Worm (Caenorhabditis elegans): Measurements from ENCODE around the gene srw-36.
A peak's percentile ranks its signal among the peaks of the same experiment; 100 is the strongest.

Gene srw-36

DNA sequence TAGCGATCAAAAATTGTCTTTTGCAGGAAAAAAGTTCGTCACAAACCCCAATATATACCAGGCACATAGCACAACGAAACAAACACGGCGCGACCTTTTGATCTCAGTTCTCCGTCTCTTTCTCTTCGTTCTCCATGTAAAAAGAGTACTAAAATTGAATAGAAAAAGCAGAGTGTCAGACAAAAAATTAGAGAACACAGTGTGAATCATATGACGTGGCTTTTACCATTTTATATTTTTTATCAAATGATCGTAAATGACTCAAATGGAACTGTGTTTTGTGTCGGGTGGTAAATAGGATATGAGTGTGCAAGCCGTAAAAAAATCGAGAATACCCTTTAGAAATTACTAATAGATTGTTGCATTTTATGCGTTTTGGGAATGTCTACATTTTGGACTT is 43.0 kb downstream of the srw-36 start (continued):
- TF ChIP-seq snpc-4 (GFP tag; optimal IDR thresholded peaks at IDR 0.05) (no peak), snpc-4 (tag; optimal IDR thresholded peaks at IDR 0.05) (peak in 2 of 4 experiments; percentile 38 to 46), atf-7 (tag; optimal IDR thresholded peaks at IDR 0.05) (peak; percentile 14), F10E7.11 (tag; optimal IDR thresholded peaks at IDR 0.05) (no peak), ceh-58 (GFP tag; IDR thresholded peaks at IDR 0.05) (no peak), nfyb-1 (GFP tag; IDR thresholded peaks at IDR 0.05) (no peak), nhr-80 (tag; optimal IDR thresholded peaks at IDR 0.05) (peak; percentile 88), ccch-3 (GFP tag; optimal IDR thresholded peaks at IDR 0.05) (no peak), rcor-1 (GFP tag; IDR thresholded peaks at IDR 0.05) (no peak), F39B2.1 (GFP tag; IDR thresholded peaks at IDR 0.05) (no peak), madf-8 (GFP tag; conservative IDR thresholded peaks at IDR 0.05) (no peak), sea-2 (GFP tag; IDR thresholded peaks at IDR 0.05) (no peak), lag-1 (GFP tag; IDR thresholded peaks at IDR 0.05) (no peak), ets-4 (GFP tag; optimal IDR thresholded peaks at IDR 0.05) (no peak), attf-6 (GFP tag; IDR thresholded peaks at IDR 0.05) (no peak), ceh-27 (GFP tag; optimal IDR thresholded peaks at IDR 0.05) (no peak), ekl-4 (GFP tag; IDR thresholded peaks at IDR 0.05) (no peak), dpff-1 (tag; optimal IDR thresholded peaks at IDR 0.05) (no peak), ztf-3 (GFP tag; optimal IDR thresholded peaks at IDR 0.05) (no peak), unc-62 (GFP tag; optimal IDR thresholded peaks at IDR 0.05) (no peak), dpl-1 (GFP tag; optimal IDR thresholded peaks at IDR 0.05) (no peak)

ce11 chrV:16726915-16727314 is 43.9 kb downstream of the srw-36 start, which contains the start of gene T25E12.14:
Gene T25E12.14, plus strand, starts transcription at chrV:16727215.
- TF ChIP-seq ztf-25 (GFP tag; IDR thresholded peaks at IDR 0.05) (no peak), ekl-4 (GFP tag; IDR thresholded peaks at IDR 0.05) (no peak), B0261.1 (tag; optimal IDR thresholded peaks at IDR 0.05) (no peak), mel-28 (tag; optimal IDR thresholded peaks at IDR 0.05; ENCODE audit: borderline replicate concordance) (no peak), rec-8 (tag; optimal IDR thresholded peaks at IDR 0.05) (no peak), Y79H2A.3 (GFP tag; conservative IDR thresholded peaks at IDR 0.05) (no peak), C06A6.2 (GFP tag; conservative IDR thresholded peaks at IDR 0.05) (no peak), chd-7 (tag; optimal IDR thresholded peaks at IDR 0.05) (no peak), rcor-1 (GFP tag; IDR thresholded peaks at IDR 0.05) (no peak), lin-40 (tag; optimal IDR thresholded peaks at IDR 0.05) (no peak), ztf-3 (GFP tag; optimal IDR thresholded peaks at IDR 0.05) (no peak), cebp-1 (GFP tag; IDR thresholded peaks at IDR 0.05) (no peak), cebp-1 (tag; optimal IDR thresholded peaks at IDR 0.05) (no peak), ztf-18 (tag; optimal IDR thresholded peaks at IDR 0.05) (no peak), nhr-120 (GFP tag; IDR thresholded peaks at IDR 0.05) (no peak), atf-7 (tag; optimal IDR thresholded peaks at IDR 0.05) (no peak), nfyb-1 (GFP tag; IDR thresholded peaks at IDR 0.05) (no peak), ccch-3 (GFP tag; optimal IDR thresholded peaks at IDR 0.05) (no peak), B0019.2 (GFP tag; conservative IDR thresholded peaks at IDR 0.05) (no peak), mxl-1 (tag; optimal IDR thresholded peaks at IDR 0.05) (no peak)

ce11 chrV:16728431-16728830 is 45.4 kb downstream of the srw-36 start, which contains the start of gene fbxa-127:
Gene fbxa-127, plus strand, starts transcription at chrV:16728731.
- no peak for TF ChIP-seq ztf-22 (GFP tag; optimal IDR thresholded peaks at IDR 0.05)
- TF ChIP-seq mel-28 (tag; optimal IDR thresholded peaks at IDR 0.05; ENCODE audit: borderline replicate concordance): no peak
- no peak for TF ChIP-seq mes-4 (tag; optimal IDR thresholded peaks at IDR 0.05)
